Worm (Caenorhabditis elegans) whole organism, young adult: ENCODE data around the gene saeg-1.

Source experiments
- B0261.1 ChIP-seq: sonication (generic microtip); optimal IDR thresholded peaks from 2 replicates; lab custom pipeline; 2016; ENCODE audit warnings: mild to moderate bottlenecking, missing genetic modification characterization, moderate library complexity, missing compliant biosample characterization
- F33H1.4 ChIP-seq: fragments of 200-800 bp; sonication (Bioruptor generic); IDR thresholded peaks from 2 replicates; pipeline ENCODE4 v1.3.6; 2022; ENCODE audit warnings: missing genetic modification reagents, missing genetic modification characterization, missing compliant biosample characterization
- F39B2.1 ChIP-seq: fragments of 200-800 bp; sonication (Bioruptor generic); IDR thresholded peaks from 2 replicates; pipeline ENCODE4 v1.3.6; 2022; ENCODE audit warnings: missing genetic modification reagents, missing genetic modification characterization, missing compliant biosample characterization
- F52B5.7 ChIP-seq: sonication (generic microtip); optimal IDR thresholded peaks from 2 replicates; lab custom pipeline; 2016; ENCODE audit warnings: mild to moderate bottlenecking, missing genetic modification characterization, missing compliant biosample characterization
- K11D2.4 ChIP-seq: fragments of 200-800 bp; sonication (Bioruptor generic); IDR thresholded peaks from 2 replicates; pipeline ENCODE4 v1.3.6; 2022; ENCODE audit warnings: missing genetic modification reagents, missing genetic modification characterization, missing compliant biosample characterization
- K12H6.12 ChIP-seq: fragments of 200-800 bp; sonication (Bioruptor generic); optimal IDR thresholded peaks from 2 replicates; lab custom pipeline; 2018; ENCODE audit warnings: mild to moderate bottlenecking, missing genetic modification characterization, missing compliant biosample characterization
- Y67H2A.10 ChIP-seq: fragments of 200-800 bp; sonication (Bioruptor generic); conservative IDR thresholded peaks from 2 replicates; pipeline ENCODE4 v1.3.6; 2022; ENCODE audit warnings: missing genetic modification reagents, missing genetic modification characterization, missing compliant biosample characterization
- ama-1 ChIP-seq, 3 experiments: fragments of 150-350 bp in 1 of 3; sonication (generic microtip) in 2 of 3; optimal IDR thresholded peaks; 2 replicates each; lab custom pipeline; 2014 to 2018; ENCODE audit warnings: missing biosample characterization in 2 of 3, missing genetic modification characterization in 2 of 3, missing genetic modification reagents in 2 of 3
- attf-5 ChIP-seq: fragments of 200-800 bp; sonication (Bioruptor generic); optimal IDR thresholded peaks from 2 replicates; lab custom pipeline; 2018; ENCODE audit warnings: mild to moderate bottlenecking, missing genetic modification characterization, missing compliant biosample characterization
- attf-6 ChIP-seq: fragments of 200-800 bp; sonication (Bioruptor generic); IDR thresholded peaks from 2 replicates; pipeline ENCODE4 v1.3.6; 2022; ENCODE audit warnings: missing genetic modification reagents, missing genetic modification characterization, missing compliant biosample characterization
- ceh-91 ChIP-seq: fragments of 200-800 bp; sonication (Bioruptor generic); IDR thresholded peaks from 2 replicates; pipeline ENCODE4 v1.3.6; 2022; ENCODE audit warnings: missing genetic modification reagents, missing genetic modification characterization, missing compliant biosample characterization
- egl-44 ChIP-seq: fragments of 200-800 bp; sonication (Bioruptor generic); IDR thresholded peaks from 2 replicates; pipeline ENCODE4 v1.3.6; 2022; ENCODE audit warnings: missing genetic modification reagents, missing genetic modification characterization, missing compliant biosample characterization
- egrh-3 ChIP-seq: fragments of 200-800 bp; sonication (Bioruptor generic); IDR thresholded peaks from 2 replicates; pipeline ENCODE4 v1.3.6; 2022; ENCODE audit warnings: missing genetic modification reagents, missing genetic modification characterization, missing compliant biosample characterization
- hmg-1.2 ChIP-seq: fragments of 200-800 bp; sonication (Bioruptor generic); IDR thresholded peaks from 2 replicates; pipeline ENCODE4 v1.3.6; 2022; ENCODE audit warnings: missing genetic modification reagents, missing genetic modification characterization, missing compliant biosample characterization
- let-526 ChIP-seq: fragments of 200-800 bp; sonication (Bioruptor generic); IDR thresholded peaks from 2 replicates; pipeline ENCODE4 v1.3.6; 2022; ENCODE audit warnings: missing genetic modification reagents, missing genetic modification characterization, missing compliant biosample characterization
- lin-26 ChIP-seq: fragments of 200-800 bp; sonication (Bioruptor generic); IDR thresholded peaks from 2 replicates; pipeline ENCODE4 v1.3.6; 2022; ENCODE audit warnings: missing genetic modification reagents, missing genetic modification characterization, missing compliant biosample characterization
- lin-40 ChIP-seq: sonication (generic microtip); optimal IDR thresholded peaks from 2 replicates; lab custom pipeline; 2016; ENCODE audit warnings: missing genetic modification characterization, mild to moderate bottlenecking, missing compliant biosample characterization, missing genotype, missing genetic modification reagents
- lin-54 ChIP-seq: fragments of 200-800 bp; sonication (Bioruptor generic); optimal IDR thresholded peaks from 2 replicates; lab custom pipeline; 2018; ENCODE audit warnings: mild to moderate bottlenecking, missing genetic modification characterization, missing compliant biosample characterization
- lir-1 ChIP-seq: fragments of 200-800 bp; sonication (Bioruptor generic); conservative IDR thresholded peaks from 2 replicates; pipeline ENCODE4 v1.3.6; 2022; ENCODE audit warnings: missing genetic modification reagents, missing genetic modification characterization, missing compliant biosample characterization
- madf-10 ChIP-seq: sonication (generic microtip); optimal IDR thresholded peaks from 2 replicates; lab custom pipeline; 2016; ENCODE audit warnings: mild to moderate bottlenecking, missing genetic modification characterization, missing compliant biosample characterization
- madf-3 ChIP-seq: fragments of 200-800 bp; sonication (Bioruptor generic); IDR thresholded peaks from 2 replicates; pipeline ENCODE4 v1.3.6; 2022; ENCODE audit warnings: missing genetic modification reagents, missing genetic modification characterization, missing compliant biosample characterization
- madf-6 ChIP-seq: fragments of 200-800 bp; sonication (Bioruptor generic); IDR thresholded peaks from 2 replicates; pipeline ENCODE4 v1.3.6; 2022; ENCODE audit warnings: missing genetic modification reagents, missing genetic modification characterization, missing compliant biosample characterization
- mxl-1 ChIP-seq: sonication (generic microtip); optimal IDR thresholded peaks from 2 replicates; lab custom pipeline; 2016; ENCODE audit warnings: missing genetic modification characterization, missing compliant biosample characterization
- nfyb-1 ChIP-seq: fragments of 200-800 bp; sonication (Bioruptor generic); IDR thresholded peaks from 2 replicates; pipeline ENCODE4 v1.3.6; 2022; ENCODE audit warnings: missing genetic modification reagents, missing genetic modification characterization, missing compliant biosample characterization
- nhr-80 ChIP-seq: sonication (generic microtip); optimal IDR thresholded peaks from 2 replicates; lab custom pipeline; 2016; ENCODE audit warnings: missing genetic modification characterization, missing compliant biosample characterization
- pha-4 ChIP-seq: fragments of 150-350 bp; sonication (generic microtip); optimal IDR thresholded peaks from 2 replicates; lab custom pipeline; 2014; ENCODE audit warnings: missing biosample characterization, missing genetic modification reagents, missing genetic modification characterization
- rpc-1 ChIP-seq, 2 experiments: fragments of 150-350 bp in 1 of 2; sonication (generic microtip) in 1 of 2; optimal IDR thresholded peaks; 2 replicates each; lab custom pipeline; 2014 to 2018; ENCODE audit warnings: missing biosample characterization in 1 of 2, missing genetic modification characterization in 1 of 2, missing genetic modification reagents in 1 of 2, missing genotype in 1 of 2
- sdz-38 ChIP-seq: sonication (generic microtip); optimal IDR thresholded peaks from 2 replicates; lab custom pipeline; 2016; ENCODE audit warnings: missing genotype, missing genetic modification characterization, missing compliant biosample characterization
- sea-2 ChIP-seq: fragments of 200-800 bp; sonication (Bioruptor generic); IDR thresholded peaks from 2 replicates; pipeline ENCODE4 v1.3.6; 2022; ENCODE audit warnings: missing genetic modification characterization, missing compliant biosample characterization
- snpc-1.1 ChIP-seq: sonication (generic microtip); optimal IDR thresholded peaks from 2 replicates; lab custom pipeline; 2017; ENCODE audit warnings: missing genetic modification characterization, mild to moderate bottlenecking, missing compliant biosample characterization, antibody characterized with exemption, moderate library complexity, missing genotype, missing genetic modification reagents; ENCODE audit not compliant: insufficient read depth
- snpc-3.4 ChIP-seq: sonication (generic microtip); optimal IDR thresholded peaks from 2 replicates; lab custom pipeline; 2017; ENCODE audit warnings: missing genetic modification characterization, mild to moderate bottlenecking, missing compliant biosample characterization, antibody characterized with exemption, moderate library complexity, missing genotype, missing genetic modification reagents
- snpc-4 ChIP-seq, 5 experiments: fragments of 150-350 bp in 1 of 5; sonication (generic microtip) in 4 of 5; optimal IDR thresholded peaks; 2 replicates each; lab custom pipeline; 2014 to 2018; ENCODE audit warnings: missing genetic modification characterization in 5 of 5, missing biosample characterization in 3 of 5, antibody characterized with exemption in 2 of 5, mild to moderate bottlenecking in 2 of 5, missing compliant biosample characterization in 2 of 5, missing genotype in 2 of 5, moderate library complexity in 2 of 5, missing genetic modification reagents in 1 of 5
- xnd-1 ChIP-seq: sonication (generic microtip); optimal IDR thresholded peaks from 2 replicates; lab custom pipeline; 2016; ENCODE audit warnings: missing genotype, missing genetic modification reagents, missing genetic modification characterization, missing compliant biosample characterization
- zfh-2 ChIP-seq: fragments of 200-800 bp; sonication (Bioruptor generic); conservative IDR thresholded peaks from 2 replicates; pipeline ENCODE4 v1.3.6; 2022; ENCODE audit warnings: missing genetic modification reagents, missing genetic modification characterization, missing compliant biosample characterization
- ztf-22 ChIP-seq: fragments of 200-800 bp; sonication (Bioruptor generic); optimal IDR thresholded peaks from 2 replicates; lab custom pipeline; 2018; ENCODE audit warnings: mild to moderate bottlenecking, missing genetic modification characterization, moderate library complexity, missing compliant biosample characterization
- ztf-26 ChIP-seq: sonication (generic microtip); optimal IDR thresholded peaks from 2 replicates; lab custom pipeline; 2017; ENCODE audit warnings: missing genetic modification characterization, missing compliant biosample characterization
- ztf-3 ChIP-seq: fragments of 200-800 bp; sonication (Bioruptor generic); optimal IDR thresholded peaks from 2 replicates; lab custom pipeline; 2018; ENCODE audit warnings: mild to moderate bottlenecking, missing genetic modification characterization, missing compliant biosample characterization

The saeg-1 gene

ce11 chrV:10865599-10865998 is at the start of gene saeg-1:
saeg-1 (minus strand) TSS chrV:10865699.
- TF ChIP-seq lin-40 (tag; lab: Kevin White, UChicago) (no peak), snpc-3.4 (tag; lab: Kevin White, UChicago) (no peak)

- TF ChIP-seq ztf-22 (GFP tag; lab: Kevin White, UChicago) (no peak), nhr-80 (tag; lab: Kevin White, UChicago) (no peak), K12H6.12 (tag; lab: Kevin White, UChicago) (no peak), rpc-1 (optimal IDR thresholded peaks at IDR 0.05; lab: Kevin White, UChicago) (no peak), rpc-1 (tag; optimal IDR thresholded peaks at IDR 0.05; lab: Kevin White, UChicago) (no peak), ceh-91 (no peak), mxl-1 (no peak), nfyb-1 (GFP tag; lab: Robert Waterston, UW) (no peak), pha-4 (no peak), lir-1 (GFP tag; lab: Robert Waterston, UW) (no peak), B0261.1 (tag; lab: Kevin White, UChicago) (no peak), F39B2.1 (GFP tag; lab: Robert Waterston, UW) (no peak), ztf-3 (GFP tag; lab: Kevin White, UChicago) (no peak), madf-10 (tag; lab: Kevin White, UChicago) (no peak), ama-1 (optimal IDR thresholded peaks at IDR 0.05; lab: Kevin White, UChicago) (no peak), ama-1 (GFP tag; optimal IDR thresholded peaks at IDR 0.05; lab: Kevin White, UChicago) (no peak), sea-2 (GFP tag; lab: Robert Waterston, UW) (no peak), lin-40 (tag; lab: Kevin White, UChicago) (no peak), lin-26 (GFP tag; lab: Robert Waterston, UW) (no peak), egl-44 (GFP tag; lab: Robert Waterston, UW) (no peak)
Observed at ce11 chrV:10909959-10910358, 44.5 kb upstream of the saeg-1 start.

DNA sequence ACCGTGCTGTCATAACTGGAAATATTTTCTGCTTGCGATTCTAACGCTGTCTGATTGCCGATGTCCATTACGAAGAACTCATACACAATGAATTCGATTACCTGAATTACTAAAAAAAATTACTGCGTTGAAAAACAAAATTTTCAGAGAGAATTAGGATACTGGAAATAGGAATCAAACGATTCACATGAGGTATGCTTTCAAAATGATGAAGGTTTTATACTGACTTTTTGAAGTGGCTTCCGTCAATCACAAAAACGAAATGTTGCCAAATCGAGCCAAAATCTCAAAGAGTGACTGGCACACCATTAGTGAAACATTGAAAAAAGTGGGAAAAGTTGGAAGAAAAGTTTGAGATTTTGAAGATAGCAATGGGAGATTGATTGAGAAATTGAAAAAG is 43.6 kb upstream of the saeg-1 start, which contains the start of gene zzz-1:
zzz-1 (minus strand) TSS at position 101 of the 400 bp plus-strand sequence.
- TF ChIP-seq attf-5 (GFP tag; lab: Kevin White, UChicago) = no peak
- TF ChIP-seq sdz-38 (tag; lab: Kevin White, UChicago) = no peak
- TF ChIP-seq xnd-1 (tag; lab: Kevin White, UChicago) = no peak
- TF ChIP-seq F33H1.4 (GFP tag; lab: Robert Waterston, UW) = no peak
- TF ChIP-seq madf-10 (tag; lab: Kevin White, UChicago) = no peak
- no peak for TF ChIP-seq attf-6 (GFP tag; lab: Robert Waterston, UW)
- no peak for TF ChIP-seq ama-1 (optimal IDR thresholded peaks at IDR 0.05; lab: Kevin White, UChicago)
- TF ChIP-seq ama-1 (GFP tag; optimal IDR thresholded peaks at IDR 0.05; lab: Kevin White, UChicago) = no peak
- TF ChIP-seq lin-54 (GFP tag; lab: Kevin White, UChicago) = no peak
- no peak for TF ChIP-seq ceh-91
- TF ChIP-seq nhr-80 (tag; lab: Kevin White, UChicago) = no peak

ce11 chrV:10904795-10905194 is 39.3 kb upstream of the saeg-1 start:
- TF ChIP-seq sea-2 (GFP tag; lab: Robert Waterston, UW) (no peak), zfh-2 (GFP tag; lab: Robert Waterston, UW) (no peak)

DNA sequence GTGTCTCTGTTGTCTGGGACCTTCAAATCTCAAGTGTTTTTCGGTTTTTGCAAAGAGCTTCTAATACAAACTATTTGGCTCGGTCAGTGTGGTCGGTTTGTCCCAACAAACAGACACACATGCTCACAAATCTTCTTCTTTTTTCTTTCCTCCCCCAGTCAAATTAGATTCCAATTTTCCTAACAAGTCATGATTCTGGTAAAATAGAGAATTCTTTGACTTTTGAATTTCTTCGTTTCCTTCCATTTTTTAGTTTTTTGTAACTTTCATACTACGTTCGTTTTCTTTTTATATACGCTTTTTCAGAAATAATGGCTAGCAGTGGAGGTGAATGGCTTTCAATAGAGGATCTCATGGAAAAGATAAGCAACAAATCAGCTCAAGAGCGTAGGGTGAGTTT is 38.2 kb upstream of the saeg-1 start, which contains the start of gene F32D8.15:
F32D8.15 (plus strand) TSS at position 301 of the 400 bp plus-strand sequence.
- no peak for TF ChIP-seq K11D2.4
- TF ChIP-seq F33H1.4 (GFP tag; lab: Robert Waterston, UW) = no peak
- TF ChIP-seq egrh-3 = no peak
- no peak for TF ChIP-seq snpc-1.1 (tag; lab: Kevin White, UChicago)
- TF ChIP-seq madf-6 (GFP tag; lab: Robert Waterston, UW) = no peak
- TF ChIP-seq Y67H2A.10 = no peak
- no peak for TF ChIP-seq hmg-1.2 (GFP tag; lab: Robert Waterston, UW)
- TF ChIP-seq snpc-4 (GFP tag; optimal IDR thresholded peaks at IDR 0.05; lab: Kevin White, UChicago) = no peak
- TF ChIP-seq snpc-4 (tag; optimal IDR thresholded peaks at IDR 0.05; lab: Kevin White, UChicago) = no peak
- no peak for TF ChIP-seq lin-40 (tag; lab: Kevin White, UChicago)
- TF ChIP-seq let-526 (GFP tag; lab: Robert Waterston, UW) = no peak
- TF ChIP-seq ztf-26 = no peak
- no peak for TF ChIP-seq madf-3 (GFP tag; lab: Robert Waterston, UW)
- no peak for TF ChIP-seq F52B5.7 (tag; lab: Kevin White, UChicago)
